Fruit fly (Drosophila melanogaster): ENCODE measurements around the gene CG32564.
A peak's percentile ranks its signal among the peaks of the same experiment; 100 is the strongest.

CG32564 gene

dm6 chrX:17187495-17187894 lies 18.7 kb upstream of the CG32564 start:
- TF ChIP-seq tj (GFP tag; optimal IDR thresholded peaks at IDR 0.05) (no peak), bab1 (GFP tag; optimal IDR thresholded peaks at IDR 0.05) (peak; percentile 12)

dm6 chrX:17188167-17188566 lies 18.0 kb upstream of the CG32564 start:
- TF ChIP-seq pad (GFP tag; optimal IDR thresholded peaks at IDR 0.05) (no peak), ovo (GFP tag; optimal IDR thresholded peaks at IDR 0.05) (no peak), cnc (optimal IDR thresholded peaks at IDR 0.05) (no peak), CG12768 (GFP tag; optimal IDR thresholded peaks at IDR 0.05) (no peak), Hr96 (GFP tag; optimal IDR thresholded peaks at IDR 0.05) (no peak), Crg-1 (GFP tag; optimal IDR thresholded peaks at IDR 0.05) (no peak), CG7045 (GFP tag; optimal IDR thresholded peaks at IDR 0.05) (no peak), toe (GFP tag; optimal IDR thresholded peaks at IDR 0.05) (no peak), bab1 (GFP tag; optimal IDR thresholded peaks at IDR 0.05) (no peak), CG11617 (GFP tag; optimal IDR thresholded peaks at IDR 0.05) (no peak), CG14711 (tag; optimal IDR thresholded peaks at IDR 0.05) (no peak)

- TF ChIP-seq ovo (GFP tag; optimal IDR thresholded peaks at IDR 0.05) (no peak), Crg-1 (GFP tag; optimal IDR thresholded peaks at IDR 0.05) (no peak), CG5204 (GFP tag; optimal IDR thresholded peaks at IDR 0.05) (no peak), CG12768 (GFP tag; optimal IDR thresholded peaks at IDR 0.05) (no peak)
Observed at dm6 chrX:17202498-17203162, 3.6 kb upstream of the CG32564 start, which contains the start of the genes TTLL1A and CG5070. TTLL1A (minus strand) TSS chrX:17202598. CG5070 (plus strand) TSS chrX:17203112.

- TF ChIP-seq CG11617 (GFP tag; optimal IDR thresholded peaks at IDR 0.05) (no peak), Clk (GFP tag; optimal IDR thresholded peaks at IDR 0.05) (no peak), cic (GFP tag; optimal IDR thresholded peaks at IDR 0.05) (no peak), CG1620 (GFP tag; optimal IDR thresholded peaks at IDR 0.05) (no peak), Mnt (GFP tag; optimal IDR thresholded peaks at IDR 0.05) (no peak), CG7101 (tag; optimal IDR thresholded peaks at IDR 0.05) (no peak), ovo (GFP tag; optimal IDR thresholded peaks at IDR 0.05) (no peak), CG12768 (GFP tag; optimal IDR thresholded peaks at IDR 0.05) (no peak)
Observed at dm6 chrX:17205028-17205427, 1.2 kb upstream of the CG32564 start.

dm6 chrX:17207865-17208486 lies 1.8 kb downstream of the CG32564 start, which contains the start of gene CG32563:
CG32563 (plus strand) TSS chrX:17208436.
- TF ChIP-seq CG1620 (GFP tag; optimal IDR thresholded peaks at IDR 0.05) (no peak), CG12768 (GFP tag; optimal IDR thresholded peaks at IDR 0.05) (no peak), CG5204 (GFP tag; optimal IDR thresholded peaks at IDR 0.05) (no peak), ovo (GFP tag; optimal IDR thresholded peaks at IDR 0.05) (no peak), CG11617 (GFP tag; optimal IDR thresholded peaks at IDR 0.05) (no peak), Hr96 (GFP tag; optimal IDR thresholded peaks at IDR 0.05) (no peak), bab1 (GFP tag; optimal IDR thresholded peaks at IDR 0.05) (no peak), cic (GFP tag; optimal IDR thresholded peaks at IDR 0.05) (no peak), kay (GFP tag; ENCODE audit: borderline replicate concordance) (no peak), Mnt (GFP tag; optimal IDR thresholded peaks at IDR 0.05) (no peak), tj (GFP tag; optimal IDR thresholded peaks at IDR 0.05) (no peak), pad (GFP tag; optimal IDR thresholded peaks at IDR 0.05) (no peak), CG7045 (GFP tag; optimal IDR thresholded peaks at IDR 0.05) (no peak), toe (GFP tag; optimal IDR thresholded peaks at IDR 0.05) (no peak), CG33017 (tag; optimal IDR thresholded peaks at IDR 0.05) (no peak), Clk (GFP tag; optimal IDR thresholded peaks at IDR 0.05) (no peak), cnc (optimal IDR thresholded peaks at IDR 0.05) (no peak), CG14711 (tag; optimal IDR thresholded peaks at IDR 0.05) (no peak)

dm6 chrX:17209897-17210296 lies 3.7 kb downstream of the CG32564 start, which contains the start of gene CG12995:
CG12995 (minus strand) TSS chrX:17209997.
- TF ChIP-seq tj (GFP tag; optimal IDR thresholded peaks at IDR 0.05): no peak
- no peak for TF ChIP-seq CG33017 (tag; optimal IDR thresholded peaks at IDR 0.05)
- no peak for TF ChIP-seq CG12768 (GFP tag; optimal IDR thresholded peaks at IDR 0.05)
- no peak for TF ChIP-seq CG7045 (GFP tag; optimal IDR thresholded peaks at IDR 0.05)
- no peak for TF ChIP-seq kay (GFP tag; ENCODE audit: borderline replicate concordance)
- TF ChIP-seq CG14711 (tag; optimal IDR thresholded peaks at IDR 0.05): no peak
- TF ChIP-seq CG11617 (GFP tag; optimal IDR thresholded peaks at IDR 0.05): no peak
- TF ChIP-seq CG7101 (tag; optimal IDR thresholded peaks at IDR 0.05): no peak
- TF ChIP-seq bab1 (GFP tag; optimal IDR thresholded peaks at IDR 0.05): no peak
- no peak for TF ChIP-seq toe (GFP tag; optimal IDR thresholded peaks at IDR 0.05)
- TF ChIP-seq CG1620 (GFP tag; optimal IDR thresholded peaks at IDR 0.05): no peak
- no peak for TF ChIP-seq Crg-1 (GFP tag; optimal IDR thresholded peaks at IDR 0.05)
- TF ChIP-seq CG5204 (GFP tag; optimal IDR thresholded peaks at IDR 0.05): no peak
- no peak for TF ChIP-seq Mnt (GFP tag; optimal IDR thresholded peaks at IDR 0.05)
- TF ChIP-seq Hr96 (GFP tag; optimal IDR thresholded peaks at IDR 0.05): no peak
- no peak for TF ChIP-seq cnc (optimal IDR thresholded peaks at IDR 0.05)

dm6 chrX:17212007-17212406 lies 5.8 kb downstream of the CG32564 start, which contains the start of gene CG18258:
CG18258 (plus strand) TSS chrX:17212307.
- TF ChIP-seq pad (GFP tag; optimal IDR thresholded peaks at IDR 0.05) (no peak), CG33017 (tag; optimal IDR thresholded peaks at IDR 0.05) (no peak), Crg-1 (GFP tag; optimal IDR thresholded peaks at IDR 0.05) (no peak), ovo (GFP tag; optimal IDR thresholded peaks at IDR 0.05) (no peak), CG11617 (GFP tag; optimal IDR thresholded peaks at IDR 0.05) (no peak), CG12768 (GFP tag; optimal IDR thresholded peaks at IDR 0.05) (no peak), cnc (optimal IDR thresholded peaks at IDR 0.05) (no peak), Clk (GFP tag; optimal IDR thresholded peaks at IDR 0.05) (no peak)

Data from whole organism, adult.